Worm (Caenorhabditis elegans): ENCODE results near the gene F54H12.7.
"Not testable (repeated sequence)": the region's sequence is repeated elsewhere in the genome, so short reads cannot be mapped to it uniquely, and the experiment has no call there.

DNA sequence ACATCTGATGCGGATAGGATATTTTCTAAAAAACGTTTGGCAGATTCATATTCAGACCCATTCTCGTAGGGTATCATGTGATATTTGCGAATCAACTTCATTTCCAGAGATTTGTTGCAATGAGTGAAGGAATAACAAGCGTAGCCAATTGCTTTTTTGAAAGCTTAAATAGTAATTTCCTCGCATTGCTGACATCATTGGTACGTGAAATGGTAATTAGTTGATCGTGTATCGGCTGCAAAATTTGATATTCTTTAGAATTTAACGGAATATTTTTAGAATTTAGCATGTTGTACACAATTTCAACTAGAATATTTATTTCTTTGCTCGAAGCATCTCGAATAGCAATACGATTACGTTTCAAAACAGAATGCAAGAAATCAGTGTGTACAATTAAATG is 6.5 kb upstream of the F54H12.7 start, which contains the start of gene F54H12.4:
- not testable (repeated sequence) for TF ChIP-seq med-1 (GFP tag; optimal IDR thresholded peaks at IDR 0.05; ENCODE audit: insufficient read depth); ztf-23 (GFP tag; IDR thresholded peaks at IDR 0.05); ref-1 (GFP tag; conservative IDR thresholded peaks at IDR 0.05); flt-1 (GFP tag; IDR thresholded peaks at IDR 0.05)

Measured in whole organism, midembryonic.